Worm (Caenorhabditis elegans): ENCODE measurements around the gene srx-45.

The srx-45 gene

ce11 chrIII:9277803-9278202, 28.7 kb downstream of the srx-45 start:
- TF ChIP-seq madf-8 (GFP tag; conservative IDR thresholded peaks at IDR 0.05) (no peak), hmg-20 (GFP tag; IDR thresholded peaks at IDR 0.05) (no peak), B0336.3 (GFP tag; IDR thresholded peaks at IDR 0.05) (no peak), C17E4.6 (GFP tag; IDR thresholded peaks at IDR 0.05) (no peak), attf-6 (GFP tag; IDR thresholded peaks at IDR 0.05) (no peak), repo-1 (tag; optimal IDR thresholded peaks at IDR 0.05) (no peak), F22D6.2 (tag; optimal IDR thresholded peaks at IDR 0.05) (no peak)

- no peak for TF ChIP-seq egl-18 (GFP tag; IDR thresholded peaks at IDR 0.05)
- TF ChIP-seq mxl-1 (tag; optimal IDR thresholded peaks at IDR 0.05): no peak
- 0 out of 2 replicates have a peak, but pooled peaks have one; percentile 31 for TF ChIP-seq Y95B8A.8 (GFP tag; IDR thresholded peaks at IDR 0.05)
- 0 out of 2 replicates have a peak, but pooled peaks have one; percentile 7 for TF ChIP-seq pbrm-1 (GFP tag; IDR thresholded peaks at IDR 0.05)
Measured at ce11 chrIII:9272107-9272506, 34.4 kb downstream of the srx-45 start.

ce11 chrIII:9271389-9271918, 35.0 kb downstream of the srx-45 start:
- TF ChIP-seq ztf-18 (tag; optimal IDR thresholded peaks at IDR 0.05) (no peak), mxl-1 (tag; optimal IDR thresholded peaks at IDR 0.05) (no peak), lin-40 (tag; optimal IDR thresholded peaks at IDR 0.05) (no peak), nfya-2 (GFP tag; IDR thresholded peaks at IDR 0.05) (no peak), C06A6.2 (GFP tag; conservative IDR thresholded peaks at IDR 0.05) (no peak), nhr-80 (tag; optimal IDR thresholded peaks at IDR 0.05) (no peak), attf-6 (GFP tag; IDR thresholded peaks at IDR 0.05) (no peak), B0336.3 (GFP tag; IDR thresholded peaks at IDR 0.05) (no peak), lsy-27 (tag; optimal IDR thresholded peaks at IDR 0.05; ENCODE audit: borderline replicate concordance, insufficient read depth) (no peak)

- peak; percentile 29 for TF ChIP-seq nhr-80 (tag; optimal IDR thresholded peaks at IDR 0.05)
- TF ChIP-seq ZK185.1 (tag; optimal IDR thresholded peaks at IDR 0.05; ENCODE audit: poor library complexity, severe bottlenecking): no peak
- TF ChIP-seq egrh-3 (GFP tag; IDR thresholded peaks at IDR 0.05): no peak
Measured at ce11 chrIII:9270183-9270582, 36.3 kb downstream of the srx-45 start.

- TF ChIP-seq ztf-26 (tag; optimal IDR thresholded peaks at IDR 0.05): peak; percentile 27
- TF ChIP-seq nhr-80 (tag; optimal IDR thresholded peaks at IDR 0.05): peak; percentile 52
- TF ChIP-seq hlh-12 (tag; optimal IDR thresholded peaks at IDR 0.05): no peak
- TF ChIP-seq ccch-3 (GFP tag; optimal IDR thresholded peaks at IDR 0.05): no peak
- peak; percentile 39; the same call in 1 of the 2 replicates for TF ChIP-seq hmg-1.2 (GFP tag; IDR thresholded peaks at IDR 0.05)
- TF ChIP-seq cebp-1 (GFP tag; IDR thresholded peaks at IDR 0.05): no peak
- peak; percentile 34 for TF ChIP-seq cebp-1 (tag; optimal IDR thresholded peaks at IDR 0.05)
- peak; percentile 42 for TF ChIP-seq lin-40 (tag; optimal IDR thresholded peaks at IDR 0.05)
Measured at ce11 chrIII:9269012-9269471, 37.5 kb downstream of the srx-45 start, which contains the start of gene clip-1. Gene clip-1, minus strand, starts transcription at chrIII:9269062.

ce11 chrIII:9258510-9258909, 48.0 kb downstream of the srx-45 start:
- TF ChIP-seq nhr-80 (tag; optimal IDR thresholded peaks at IDR 0.05) (peak; percentile 54), rpc-1 (optimal IDR thresholded peaks at IDR 0.05) (no peak), rpc-1 (tag; optimal IDR thresholded peaks at IDR 0.05) (no peak)

- TF ChIP-seq die-1 (tag; optimal IDR thresholded peaks at IDR 0.05) (no peak), let-607 (tag; optimal IDR thresholded peaks at IDR 0.05) (no peak), D2030.7 (GFP tag; IDR thresholded peaks at IDR 0.05) (no peak), nfya-1 (tag; optimal IDR thresholded peaks at IDR 0.05; ENCODE audit: borderline replicate concordance, insufficient read depth) (no peak), ccch-3 (GFP tag; optimal IDR thresholded peaks at IDR 0.05) (no peak), dpl-1 (GFP tag; optimal IDR thresholded peaks at IDR 0.05) (no peak), hsf-1 (GFP tag; IDR thresholded peaks at IDR 0.05) (no peak), F55B11.4 (tag; optimal IDR thresholded peaks at IDR 0.05; ENCODE audit: borderline replicate concordance, insufficient read depth) (no peak), athp-1 (tag; optimal IDR thresholded peaks at IDR 0.05) (no peak), xnd-1 (tag; optimal IDR thresholded peaks at IDR 0.05) (no peak), rcor-1 (GFP tag; IDR thresholded peaks at IDR 0.05) (no peak), hlh-12 (tag; optimal IDR thresholded peaks at IDR 0.05) (no peak), lin-40 (tag; optimal IDR thresholded peaks at IDR 0.05) (no peak), sdz-38 (tag; optimal IDR thresholded peaks at IDR 0.05) (no peak), F37B4.10 (GFP tag; IDR thresholded peaks at IDR 0.05) (no peak)
Measured at ce11 chrIII:9256961-9257360, 49.5 kb downstream of the srx-45 start, which contains the start of gene M01A8.1. Gene M01A8.1, plus strand, starts transcription at chrIII:9257261.
